Fruit fly (Drosophila melanogaster) whole organism, embryonic: ENCODE results near the gene CG16854.

Experiments
- ATbp ChIP-seq: fragments of 200-800 bp; sonication (Bioruptor generic); optimal IDR thresholded peaks from 2 replicates; lab custom pipeline; 2017; ENCODE audit warnings: missing biosample characterization, mild to moderate bottlenecking, missing genetic modification characterization, missing genetic modification reagents
- Ada2b ChIP-seq: fragments of 200-800 bp; sonication (Bioruptor generic); IDR thresholded peaks from 2 replicates; pipeline ENCODE4 v1.3.6; 2022; ENCODE audit warnings: missing biosample characterization, missing genetic modification characterization
- Atf3 ChIP-seq: fragments of 200-800 bp; sonication (Bioruptor generic); optimal IDR thresholded peaks from 3 replicates; lab custom pipeline; 2016; ENCODE audit warnings: missing biosample characterization, missing genetic modification characterization
- Bteb2 ChIP-seq: fragments of 200-800 bp; sonication (Bioruptor generic); optimal IDR thresholded peaks from 2 replicates; lab custom pipeline; 2016; ENCODE audit warnings: missing biosample characterization, missing genetic modification characterization
- CG11695 ChIP-seq: fragments of 200-800 bp; sonication (Bioruptor generic); IDR thresholded peaks from 3 replicates; pipeline ENCODE4 v1.3.6; 2022; ENCODE audit warnings: missing biosample characterization, missing genetic modification characterization
- CG13424 ChIP-seq: fragments of 200-800 bp; sonication (Bioruptor generic); optimal IDR thresholded peaks from 2 replicates; lab custom pipeline; 2019; ENCODE audit warnings: missing biosample characterization, mild to moderate bottlenecking, missing genetic modification characterization, moderate library complexity
- CG13894 ChIP-seq: fragments of 200-800 bp; sonication (Bioruptor generic); optimal IDR thresholded peaks from 3 replicates; lab custom pipeline; 2018; ENCODE audit warnings: missing biosample characterization, mild to moderate bottlenecking, missing genetic modification characterization, moderate library complexity
- CG14441 ChIP-seq: fragments of 200-800 bp; sonication (Bioruptor generic); IDR thresholded peaks from 2 replicates; pipeline ENCODE4 v1.3.6; 2022; ENCODE audit warnings: missing biosample characterization, missing genetic modification characterization
- CG14860 ChIP-seq: fragments of 200-800 bp; sonication (Bioruptor generic); IDR thresholded peaks from 3 replicates; pipeline ENCODE4 v1.3.6; 2022; ENCODE audit warnings: missing biosample characterization, missing genetic modification characterization; ENCODE audit not compliant: partially characterized antibody
- CG15011 ChIP-seq: fragments of 200-800 bp; sonication (Bioruptor generic); optimal IDR thresholded peaks from 3 replicates; lab custom pipeline; 2018; ENCODE audit warnings: missing biosample characterization, mild to moderate bottlenecking, missing genetic modification characterization
- CG1529 ChIP-seq: fragments of 200-800 bp; sonication (Bioruptor generic); optimal IDR thresholded peaks from 3 replicates; lab custom pipeline; 2018; ENCODE audit warnings: missing biosample characterization, missing genetic modification characterization
- CG16779 ChIP-seq: fragments of 200-800 bp; sonication (Bioruptor generic); IDR thresholded peaks from 2 replicates; pipeline ENCODE4 v1.3.6; 2022; ENCODE audit warnings: missing biosample characterization, missing genetic modification characterization
- CG17912 ChIP-seq: fragments of 200-800 bp; sonication (Bioruptor generic); optimal IDR thresholded peaks from 2 replicates; lab custom pipeline; 2018; ENCODE audit warnings: missing biosample characterization, mild to moderate bottlenecking, missing genetic modification characterization
- CG18764 ChIP-seq: fragments of 200-800 bp; sonication (Bioruptor generic); optimal IDR thresholded peaks from 3 replicates; lab custom pipeline; 2016; ENCODE audit warnings: missing biosample characterization, missing genetic modification characterization
- CG2120 ChIP-seq: fragments of 200-800 bp; sonication (Bioruptor generic); optimal IDR thresholded peaks from 3 replicates; lab custom pipeline; 2016; ENCODE audit warnings: missing biosample characterization, missing genetic modification characterization
- CG32772 ChIP-seq: fragments of 200-800 bp; sonication (Bioruptor generic); IDR thresholded peaks from 2 replicates; pipeline ENCODE4 v1.3.6; 2022; ENCODE audit warnings: missing biosample characterization, missing genetic modification characterization
- CG33213 ChIP-seq: fragments of 200-800 bp; sonication (Bioruptor generic); optimal IDR thresholded peaks from 3 replicates; lab custom pipeline; 2016; ENCODE audit warnings: missing biosample characterization, missing genetic modification characterization
- CG4617 ChIP-seq: fragments of 200-800 bp; sonication (Bioruptor generic); optimal IDR thresholded peaks from 3 replicates; lab custom pipeline; 2016; ENCODE audit warnings: missing biosample characterization, missing genetic modification characterization, borderline replicate concordance
- CG6175 ChIP-seq: fragments of 200-800 bp; sonication (Bioruptor generic); IDR thresholded peaks from 3 replicates; pipeline ENCODE4 v1.3.6; 2022; ENCODE audit warnings: missing biosample characterization, missing genetic modification characterization
- CG8290 ChIP-seq, 3 experiments: fragments of 200-800 bp; sonication (Bioruptor generic); optimal IDR thresholded peaks; 2 replicates each; lab custom pipeline; 2016 to 2019; ENCODE audit warnings: missing biosample characterization in 3 of 3, missing genetic modification characterization in 3 of 3, mild to moderate bottlenecking in 2 of 3, moderate library complexity in 1 of 3
- CG9876 ChIP-seq: fragments of 200-800 bp; sonication (Bioruptor generic); optimal IDR thresholded peaks from 2 replicates; lab custom pipeline; 2016; ENCODE audit warnings: missing biosample characterization, missing genetic modification characterization
- CrebB ChIP-seq: fragments of 200-800 bp; sonication (Bioruptor generic); optimal IDR thresholded peaks from 3 replicates; lab custom pipeline; 2018; ENCODE audit warnings: missing biosample characterization, mild to moderate bottlenecking, missing genetic modification characterization
- D19B ChIP-seq: fragments of 200-800 bp; sonication (Bioruptor generic); optimal IDR thresholded peaks from 2 replicates; lab custom pipeline; 2017; ENCODE audit warnings: missing biosample characterization, mild to moderate bottlenecking, missing genetic modification characterization
- Dp ChIP-seq: fragments of 200-800 bp; sonication (Bioruptor generic); optimal IDR thresholded peaks from 2 replicates; lab custom pipeline; 2018; ENCODE audit warnings: missing biosample characterization, mild to moderate bottlenecking, missing genetic modification characterization, moderate library complexity
- Fer3 ChIP-seq: fragments of 200-800 bp; sonication (Bioruptor generic); optimal IDR thresholded peaks from 2 replicates; lab custom pipeline; 2018; ENCODE audit warnings: missing biosample characterization, mild to moderate bottlenecking, missing genetic modification characterization, moderate library complexity
- Hand ChIP-seq: fragments of 200-800 bp; sonication (Bioruptor generic); optimal IDR thresholded peaks from 2 replicates; lab custom pipeline; 2017; ENCODE audit warnings: mild to moderate bottlenecking, missing biosample characterization, missing genetic modification reagents, missing genetic modification characterization
- Hmr ChIP-seq: fragments of 200-800 bp; sonication (Bioruptor generic); optimal IDR thresholded peaks from 3 replicates; lab custom pipeline; 2017; ENCODE audit warnings: mild to moderate bottlenecking, missing biosample characterization, missing genetic modification reagents, missing genetic modification characterization
- Hmx ChIP-seq: fragments of 200-800 bp; sonication (Bioruptor generic); optimal IDR thresholded peaks from 2 replicates; lab custom pipeline; 2016; ENCODE audit warnings: missing biosample characterization, missing genetic modification characterization
- NC2β ChIP-seq: fragments of 200-800 bp; sonication (Bioruptor generic); optimal IDR thresholded peaks from 2 replicates; lab custom pipeline; 2016; ENCODE audit warnings: missing biosample characterization, missing genetic modification characterization
- Sox100B ChIP-seq: fragments of 200-800 bp; sonication (Bioruptor generic); optimal IDR thresholded peaks from 3 replicates; lab custom pipeline; 2018; ENCODE audit warnings: missing biosample characterization, mild to moderate bottlenecking, missing genetic modification characterization
- TFAM ChIP-seq: fragments of 200-800 bp; sonication (Bioruptor generic); optimal IDR thresholded peaks from 2 replicates; lab custom pipeline; 2017; ENCODE audit warnings: missing biosample characterization, missing genetic modification characterization, inconsistent platforms
- az2 ChIP-seq: fragments of 200-800 bp; sonication (Bioruptor generic); optimal IDR thresholded peaks from 3 replicates; lab custom pipeline; 2016; ENCODE audit warnings: missing biosample characterization, missing genetic modification characterization
- ci ChIP-seq: fragments of 200-800 bp; sonication (Bioruptor generic); IDR thresholded peaks from 3 replicates; pipeline ENCODE4 v1.3.6; 2022; ENCODE audit warnings: missing biosample characterization, missing genetic modification characterization
- croc ChIP-seq: fragments of 200-800 bp; sonication (Bioruptor generic); conservative IDR thresholded peaks from 3 replicates; pipeline ENCODE4 v1.3.6; 2022; ENCODE audit warnings: missing biosample characterization, missing genetic modification characterization
- dan ChIP-seq: fragments of 200-800 bp; sonication (Bioruptor generic); IDR thresholded peaks from 2 replicates; pipeline ENCODE4 v1.3.6; 2022; ENCODE audit warnings: missing biosample characterization, missing genetic modification characterization
- danr ChIP-seq: fragments of 200-800 bp; sonication (Bioruptor generic); IDR thresholded peaks from 2 replicates; pipeline ENCODE4 v1.3.6; 2022; ENCODE audit warnings: missing biosample characterization, missing genetic modification characterization
- ems ChIP-seq: fragments of 200-800 bp; sonication (Bioruptor generic); optimal IDR thresholded peaks from 3 replicates; lab custom pipeline; 2016; ENCODE audit warnings: missing biosample characterization, missing genetic modification characterization
- ewg ChIP-seq: fragments of 200-800 bp; sonication (Bioruptor generic); optimal IDR thresholded peaks from 3 replicates; lab custom pipeline; 2017; ENCODE audit warnings: mild to moderate bottlenecking, missing biosample characterization, missing genetic modification reagents, missing genetic modification characterization
- gem ChIP-seq: fragments of 200-800 bp; sonication (Bioruptor generic); optimal IDR thresholded peaks from 2 replicates; lab custom pipeline; 2019; ENCODE audit warnings: missing biosample characterization, mild to moderate bottlenecking, missing genetic modification characterization, moderate library complexity
- ham ChIP-seq: fragments of 200-800 bp; sonication (Bioruptor generic); IDR thresholded peaks from 2 replicates; pipeline ENCODE4 v1.3.6; 2022; ENCODE audit warnings: missing biosample characterization, missing genetic modification characterization
- hbn ChIP-seq: fragments of 200-800 bp; sonication (Bioruptor generic); IDR thresholded peaks from 2 replicates; pipeline ENCODE4 v1.3.6; 2022; ENCODE audit warnings: missing biosample characterization, missing genetic modification characterization; ENCODE audit not compliant: partially characterized antibody
- pb ChIP-seq: fragments of 200-800 bp; sonication (Bioruptor generic); optimal IDR thresholded peaks from 3 replicates; lab custom pipeline; 2016; ENCODE audit warnings: missing biosample characterization, missing genetic modification characterization
- pita ChIP-seq: fragments of 200-800 bp; sonication (Bioruptor generic); optimal IDR thresholded peaks from 2 replicates; lab custom pipeline; 2017; ENCODE audit warnings: missing biosample characterization, mild to moderate bottlenecking, missing genetic modification characterization
- pzg ChIP-seq: fragments of 200-800 bp; sonication (Bioruptor generic); optimal IDR thresholded peaks from 3 replicates; lab custom pipeline; 2018; ENCODE audit warnings: missing biosample characterization, mild to moderate bottlenecking, missing genetic modification characterization, moderate library complexity
- sd ChIP-seq: fragments of 200-800 bp; sonication (Bioruptor generic); optimal IDR thresholded peaks from 3 replicates; lab custom pipeline; 2018; ENCODE audit warnings: missing biosample characterization, mild to moderate bottlenecking, missing genetic modification characterization, moderate library complexity
- seq ChIP-seq: fragments of 200-800 bp; sonication (Bioruptor generic); IDR thresholded peaks from 2 replicates; pipeline ENCODE4 v1.3.6; 2022; ENCODE audit warnings: missing biosample characterization, missing genetic modification characterization
- shn ChIP-seq: fragments of 200-800 bp; sonication (Bioruptor generic); optimal IDR thresholded peaks from 3 replicates; lab custom pipeline; 2016; ENCODE audit warnings: missing biosample characterization, missing genetic modification characterization
- sqz ChIP-seq: fragments of 200-800 bp; sonication (Bioruptor generic); optimal IDR thresholded peaks from 3 replicates; lab custom pipeline; 2018; ENCODE audit warnings: missing biosample characterization, mild to moderate bottlenecking, missing genetic modification characterization
- tio ChIP-seq: fragments of 200-800 bp; sonication (Bioruptor generic); optimal IDR thresholded peaks from 2 replicates; lab custom pipeline; 2017; ENCODE audit warnings: missing biosample characterization, missing genetic modification characterization, inconsistent platforms
- unc-4 ChIP-seq: fragments of 200-800 bp; sonication (Bioruptor generic); IDR thresholded peaks from 2 replicates; pipeline ENCODE4 v1.3.6; 2022; ENCODE audit warnings: missing biosample characterization, missing genetic modification characterization; ENCODE audit not compliant: partially characterized antibody

The CG16854 gene

DNA sequence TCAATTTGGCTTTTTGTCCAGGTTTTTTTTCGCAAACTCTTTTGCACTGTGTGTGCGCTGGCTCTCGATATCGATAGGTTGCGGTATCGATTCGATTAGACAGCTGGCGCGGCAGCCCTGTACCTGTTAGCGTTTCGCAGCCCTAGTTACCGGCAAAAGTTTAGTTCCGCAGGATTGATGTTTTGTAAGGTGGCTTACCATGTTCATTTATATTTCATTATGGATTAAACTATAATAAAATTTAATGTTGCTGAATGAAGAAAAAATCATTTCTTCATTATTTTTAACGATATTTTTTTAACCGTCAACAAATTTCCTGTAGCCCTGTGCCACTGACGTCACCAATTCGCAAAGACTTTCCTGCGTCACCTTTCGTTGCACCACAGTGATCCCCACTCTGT lies 20.0 kb downstream of the CG16854 start, which contains the start of gene Reps (continued):
- TF ChIP-seq CG13894 (tag; lab: Kevin White, UChicago): peak; percentile 97
- peak; percentile 96 for TF ChIP-seq CG1529 (GFP tag; lab: Kevin White, UChicago)
- TF ChIP-seq seq: peak; percentile 98
- peak; percentile 96 for TF ChIP-seq CG9876 (GFP tag; lab: Kevin White, UChicago)
- peak; percentile 99 for TF ChIP-seq CG11695
- TF ChIP-seq danr (GFP tag; lab: Robert Waterston, UW): peak; percentile 98
- peak; percentile 98 for TF ChIP-seq CG13424
- peak; percentile 99 for TF ChIP-seq Fer3 (tag; lab: Kevin White, UChicago)
- peak; percentile 98 for TF ChIP-seq Ada2b (GFP tag; lab: Robert Waterston, UW)
- TF ChIP-seq Sox100B (GFP tag; lab: Kevin White, UChicago): peak; percentile 97
- peak; percentile 56; the same call in 1 of the 2 replicates for TF ChIP-seq hbn (GFP tag; lab: Robert Waterston, UW)
- peak; percentile 97 for TF ChIP-seq ewg (GFP tag; lab: Kevin White, UChicago)
- TF ChIP-seq CrebB (tag; lab: Kevin White, UChicago): peak; percentile 96
- peak; percentile 99 for TF ChIP-seq gem
- peak; percentile 98 for TF ChIP-seq CG18764 (GFP tag; lab: Kevin White, UChicago)
- peak; percentile 90 for TF ChIP-seq pb
- TF ChIP-seq NC2β (GFP tag; lab: Kevin White, UChicago): peak; percentile 98
- TF ChIP-seq CG14441: peak; percentile 99
- TF ChIP-seq az2: peak; percentile 99
- TF ChIP-seq dan (GFP tag; lab: Robert Waterston, UW): peak; percentile 98
- peak; percentile 95 for TF ChIP-seq ham
- peak; percentile 98 for TF ChIP-seq ems (GFP tag; lab: Kevin White, UChicago)
- peak; percentile 94 for TF ChIP-seq D19B (GFP tag; lab: Kevin White, UChicago)
- TF ChIP-seq shn (GFP tag; lab: Kevin White, UChicago): peak; percentile 96
- TF ChIP-seq CG15011 (GFP tag; lab: Kevin White, UChicago): peak; percentile 97
- TF ChIP-seq Hmr (GFP tag; lab: Kevin White, UChicago): peak; percentile 98
- peak; percentile 99 for TF ChIP-seq tio (GFP tag; lab: Kevin White, UChicago)
- peak; percentile 55 for TF ChIP-seq Dp (GFP tag; lab: Kevin White, UChicago)
- TF ChIP-seq CG16779 (GFP tag; lab: Robert Waterston, UW): peak; percentile 95
- peak; percentile 99 for TF ChIP-seq CG32772 (GFP tag; lab: Robert Waterston, UW)
- peak; percentile 97 for TF ChIP-seq Bteb2
- peak; percentile 97 for TF ChIP-seq CG33213 (GFP tag; lab: Kevin White, UChicago)
- TF ChIP-seq unc-4 (GFP tag; lab: Robert Waterston, UW): peak; percentile 69
- 0 out of 3 replicates have a peak, but pooled peaks have one; percentile 43 for TF ChIP-seq CG14860 (GFP tag; lab: Robert Waterston, UW)
- TF ChIP-seq pzg (GFP tag; lab: Kevin White, UChicago): peak; percentile 89
- TF ChIP-seq CG4617 (GFP tag; lab: Kevin White, UChicago): peak; percentile 99
- TF ChIP-seq TFAM (GFP tag; lab: Kevin White, UChicago): peak; percentile 91
- peak; percentile 97 for TF ChIP-seq CG6175 (GFP tag; lab: Robert Waterston, UW)
- peak; percentile 94 for TF ChIP-seq CG17912 (GFP tag; lab: Kevin White, UChicago)
- TF ChIP-seq croc (GFP tag; lab: Robert Waterston, UW): peak; percentile 99
- TF ChIP-seq Hmx (GFP tag; lab: Kevin White, UChicago): peak; percentile 96
- peak; percentile 96 for TF ChIP-seq sqz (GFP tag; lab: Kevin White, UChicago)
- TF ChIP-seq ci (GFP tag; lab: Robert Waterston, UW): peak; percentile 99
- peak; percentile 99 for TF ChIP-seq CG8290 (GFP tag; optimal IDR thresholded peaks at IDR 0.05; lab: Kevin White, UChicago)
- peak; percentile 96 for TF ChIP-seq CG8290 (tag; optimal IDR thresholded peaks at IDR 0.05; lab: Kevin White, UChicago)
- TF ChIP-seq sd: no peak
- peak; percentile 99 for TF ChIP-seq Atf3 (GFP tag; lab: Kevin White, UChicago)
- peak; percentile 99 for TF ChIP-seq CG2120 (GFP tag; lab: Kevin White, UChicago)
- TF ChIP-seq Hand: peak; percentile 88
- TF ChIP-seq pita (GFP tag; lab: Kevin White, UChicago): no peak
- peak; percentile 96 for TF ChIP-seq ATbp (GFP tag; lab: Kevin White, UChicago)
